Fruit fly (Drosophila melanogaster) S2 (cell line): ENCODE measurements around the gene Lsd-1.

ENCODE experiments used
- CG8478 ChIP-seq: fragments of >200 bp; optimal IDR thresholded peaks from 2 replicates; lab custom pipeline; 2018
- CTCF ChIP-seq, 2 experiments: fragments of >200 bp; optimal IDR thresholded peaks; 2 replicates each; lab custom pipeline; 2018

dm6 chr3R:23782456-23783402 is 19.1 kb downstream of the Lsd-1 start:
- TF ChIP-seq CG8478 (no peak), CTCF (optimal IDR thresholded peaks at IDR 0.05; lab: Kevin White, UChicago) (no peak)
